Comparison of ENCODE assay signal across 1 worm cellular context in genomic region chrX:825924-826323, ce11.
TF ChIP-seq lines count a peak whose summit lies in the region.

No protein-coding gene starts in this region.

TF ChIP-seq in whole organism, L1 larva, 84 proteins besides CTCF, POLR2A, EP300 and RAD21 (continued from another document):
- no peak for TF ChIP-seq blmp-1 (tag; optimal IDR thresholded peaks at IDR 0.05; lab: Kevin White, UChicago)
- peak; percentile 57 for TF ChIP-seq rnt-1 (tag; optimal IDR thresholded peaks at IDR 0.05; lab: Kevin White, UChicago)
- peak; percentile 10 for TF ChIP-seq aly-2 (tag; optimal IDR thresholded peaks at IDR 0.05; lab: Kevin White, UChicago)
- TF ChIP-seq unc-62 (GFP tag; optimal IDR thresholded peaks at IDR 0.05; lab: Kevin White, UChicago) = no peak
- TF ChIP-seq nhr-85 (tag; lab: Kevin White, UChicago) = peak; percentile 47
- TF ChIP-seq C04F5.9 (tag; optimal IDR thresholded peaks at IDR 0.05; lab: Kevin White, UChicago) = no peak
- peak; percentile 28; the same call in 1 of the 2 replicates for TF ChIP-seq nhr-19 (GFP tag; conservative IDR thresholded peaks at IDR 0.05; lab: Robert Waterston, UW)
- peak; percentile 41 for TF ChIP-seq elt-2 (tag; optimal IDR thresholded peaks at IDR 0.05; lab: Kevin White, UChicago)
